Worm (Caenorhabditis elegans) whole organism, young adult: ENCODE results near the gene acdh-11.
A peak's percentile ranks its signal among the peaks of the same experiment; 100 is the strongest.

Experiments used
- C06A6.2 ChIP-seq: fragments of 200-800 bp; sonication (Bioruptor generic); conservative IDR thresholded peaks from 2 replicates; pipeline ENCODE4 v1.3.6; 2022; ENCODE audit warnings: missing genetic modification characterization, missing compliant biosample characterization
- D2030.7 ChIP-seq: fragments of 200-800 bp; sonication (Bioruptor generic); IDR thresholded peaks from 2 replicates; pipeline ENCODE4 v1.3.6; 2022; ENCODE audit warnings: missing genetic modification reagents, missing genetic modification characterization, missing compliant biosample characterization
- F49E8.2 ChIP-seq: sonication (generic microtip); optimal IDR thresholded peaks from 3 replicates; lab custom pipeline; 2017; ENCODE audit warnings: missing genetic modification characterization, mild to moderate bottlenecking, missing compliant biosample characterization, antibody characterized with exemption, moderate library complexity; ENCODE audit not compliant: insufficient read depth
- aptf-2 ChIP-seq: fragments of 200-800 bp; sonication (Bioruptor generic); conservative IDR thresholded peaks from 2 replicates; pipeline ENCODE4 v1.3.6; 2022; ENCODE audit warnings: missing genetic modification reagents, missing genetic modification characterization, missing compliant biosample characterization
- ccch-3 ChIP-seq: fragments of 200-800 bp; sonication (Bioruptor generic); optimal IDR thresholded peaks from 2 replicates; lab custom pipeline; 2018; ENCODE audit warnings: mild to moderate bottlenecking, missing genetic modification characterization, missing compliant biosample characterization
- cebp-1 ChIP-seq, 2 experiments: fragments of 200-800 bp in 1 of 2; sonication (Bioruptor generic) in 1 of 2; sonication (generic microtip) in 1 of 2; IDR thresholded peaks in 1 of 2; optimal IDR thresholded peaks in 1 of 2; 2 replicates each; pipeline versions ENCODE4 v1.3.6 to Lab custom; 2017 to 2022; ENCODE audit warnings: missing compliant biosample characterization in 2 of 2, missing genetic modification characterization in 2 of 2, mild to moderate bottlenecking in 1 of 2, missing genetic modification reagents in 1 of 2, moderate library complexity in 1 of 2
- ceh-27 ChIP-seq: fragments of 200-800 bp; sonication (Bioruptor generic); optimal IDR thresholded peaks from 2 replicates; lab custom pipeline; 2018; ENCODE audit warnings: mild to moderate bottlenecking, missing genetic modification characterization, moderate library complexity, missing compliant biosample characterization
- dpff-1 ChIP-seq: sonication (generic microtip); optimal IDR thresholded peaks from 2 replicates; lab custom pipeline; 2017; ENCODE audit warnings: mild to moderate bottlenecking, missing genetic modification characterization, missing compliant biosample characterization
- efl-1 ChIP-seq: fragments of 150-350 bp; optimal IDR thresholded peaks from 2 replicates; lab custom pipeline; 2014; ENCODE audit warnings: missing biosample characterization, missing genetic modification reagents, missing genetic modification characterization
- egl-44 ChIP-seq: fragments of 200-800 bp; sonication (Bioruptor generic); IDR thresholded peaks from 2 replicates; pipeline ENCODE4 v1.3.6; 2022; ENCODE audit warnings: missing genetic modification reagents, missing genetic modification characterization, missing compliant biosample characterization
- ets-4 ChIP-seq: fragments of 200-800 bp; sonication (Bioruptor generic); optimal IDR thresholded peaks from 2 replicates; lab custom pipeline; 2018; ENCODE audit warnings: mild to moderate bottlenecking, missing genetic modification characterization, missing compliant biosample characterization
- gei-17 ChIP-seq: fragments of 200-800 bp; sonication (Bioruptor generic); optimal IDR thresholded peaks from 2 replicates; lab custom pipeline; 2018; ENCODE audit warnings: mild to moderate bottlenecking, missing genetic modification characterization, missing compliant biosample characterization
- hmg-1.2 ChIP-seq: fragments of 200-800 bp; sonication (Bioruptor generic); IDR thresholded peaks from 2 replicates; pipeline ENCODE4 v1.3.6; 2022; ENCODE audit warnings: missing genetic modification reagents, missing genetic modification characterization, missing compliant biosample characterization
- let-526 ChIP-seq: fragments of 200-800 bp; sonication (Bioruptor generic); IDR thresholded peaks from 2 replicates; pipeline ENCODE4 v1.3.6; 2022; ENCODE audit warnings: missing genetic modification reagents, missing genetic modification characterization, missing compliant biosample characterization
- let-607 ChIP-seq, 2 experiments: fragments of 200-800 bp in 1 of 2; sonication (Bioruptor generic) in 1 of 2; sonication (generic microtip) in 1 of 2; optimal IDR thresholded peaks; 2 replicates each; lab custom pipeline; 2016 to 2018; ENCODE audit warnings: mild to moderate bottlenecking in 2 of 2, missing compliant biosample characterization in 2 of 2, missing genetic modification characterization in 2 of 2, moderate library complexity in 2 of 2, missing genotype in 1 of 2
- lin-26 ChIP-seq: fragments of 200-800 bp; sonication (Bioruptor generic); IDR thresholded peaks from 2 replicates; pipeline ENCODE4 v1.3.6; 2022; ENCODE audit warnings: missing genetic modification reagents, missing genetic modification characterization, missing compliant biosample characterization
- lin-40 ChIP-seq: sonication (generic microtip); optimal IDR thresholded peaks from 2 replicates; lab custom pipeline; 2016; ENCODE audit warnings: missing genetic modification characterization, mild to moderate bottlenecking, missing compliant biosample characterization, missing genotype, missing genetic modification reagents
- lin-54 ChIP-seq: fragments of 200-800 bp; sonication (Bioruptor generic); optimal IDR thresholded peaks from 2 replicates; lab custom pipeline; 2018; ENCODE audit warnings: mild to moderate bottlenecking, missing genetic modification characterization, missing compliant biosample characterization
- lsy-27 ChIP-seq: sonication (generic microtip); optimal IDR thresholded peaks from 2 replicates; lab custom pipeline; 2017; ENCODE audit warnings: missing genetic modification characterization, mild to moderate bottlenecking, missing compliant biosample characterization, antibody characterized with exemption, missing genotype, borderline replicate concordance; ENCODE audit not compliant: insufficient read depth
- madf-8 ChIP-seq: fragments of 200-800 bp; sonication (Bioruptor generic); conservative IDR thresholded peaks from 2 replicates; pipeline ENCODE4 v1.3.6; 2022; ENCODE audit warnings: missing genetic modification reagents, missing genetic modification characterization, missing compliant biosample characterization
- nfya-2 ChIP-seq: fragments of 200-800 bp; sonication (Bioruptor generic); IDR thresholded peaks from 2 replicates; pipeline ENCODE4 v1.3.6; 2022; ENCODE audit warnings: missing genetic modification reagents, missing genetic modification characterization, missing compliant biosample characterization
- nfyb-1 ChIP-seq: fragments of 200-800 bp; sonication (Bioruptor generic); IDR thresholded peaks from 2 replicates; pipeline ENCODE4 v1.3.6; 2022; ENCODE audit warnings: missing genetic modification reagents, missing genetic modification characterization, missing compliant biosample characterization
- nhr-27 ChIP-seq: fragments of 200-800 bp; sonication (Bioruptor generic); optimal IDR thresholded peaks from 2 replicates; lab custom pipeline; 2018; ENCODE audit warnings: mild to moderate bottlenecking, missing genetic modification characterization, moderate library complexity, missing compliant biosample characterization
- pbrm-1 ChIP-seq: fragments of 200-800 bp; sonication (Bioruptor generic); IDR thresholded peaks from 2 replicates; pipeline ENCODE4 v1.3.6; 2022; ENCODE audit warnings: missing genetic modification reagents, missing genetic modification characterization, missing compliant biosample characterization
- sea-2 ChIP-seq: fragments of 200-800 bp; sonication (Bioruptor generic); IDR thresholded peaks from 2 replicates; pipeline ENCODE4 v1.3.6; 2022; ENCODE audit warnings: missing genetic modification characterization, missing compliant biosample characterization
- snpc-1.1 ChIP-seq: sonication (generic microtip); optimal IDR thresholded peaks from 2 replicates; lab custom pipeline; 2017; ENCODE audit warnings: missing genetic modification characterization, mild to moderate bottlenecking, missing compliant biosample characterization, antibody characterized with exemption, moderate library complexity, missing genotype, missing genetic modification reagents; ENCODE audit not compliant: insufficient read depth
- snpc-3.4 ChIP-seq: sonication (generic microtip); optimal IDR thresholded peaks from 2 replicates; lab custom pipeline; 2017; ENCODE audit warnings: missing genetic modification characterization, mild to moderate bottlenecking, missing compliant biosample characterization, antibody characterized with exemption, moderate library complexity, missing genotype, missing genetic modification reagents
- snpc-4 ChIP-seq, 5 experiments: fragments of 150-350 bp in 1 of 5; sonication (generic microtip) in 4 of 5; optimal IDR thresholded peaks; 2 replicates each; lab custom pipeline; 2014 to 2018; ENCODE audit warnings: missing genetic modification characterization in 5 of 5, missing biosample characterization in 3 of 5, antibody characterized with exemption in 2 of 5, mild to moderate bottlenecking in 2 of 5, missing compliant biosample characterization in 2 of 5, missing genotype in 2 of 5, moderate library complexity in 2 of 5, missing genetic modification reagents in 1 of 5
- sptf-2 ChIP-seq: fragments of 200-800 bp; sonication (Bioruptor generic); optimal IDR thresholded peaks from 2 replicates; lab custom pipeline; 2018; ENCODE audit warnings: mild to moderate bottlenecking, missing genetic modification characterization, missing compliant biosample characterization
- tbp1 ChIP-seq: fragments of 200-800 bp; sonication (Bioruptor generic); optimal IDR thresholded peaks from 2 replicates; lab custom pipeline; 2018; ENCODE audit warnings: mild to moderate bottlenecking, missing genetic modification characterization, missing compliant biosample characterization
- unc-130 ChIP-seq: sonication (generic microtip); optimal IDR thresholded peaks from 2 replicates; lab custom pipeline; 2016; ENCODE audit warnings: missing genetic modification reagents, missing genetic modification characterization, missing compliant biosample characterization

acdh-11 gene

ce11 chrIII:10575320-10575719 lies 9.3 kb downstream of the acdh-11 start, which contains the start of gene Y45F3A.4:
Gene Y45F3A.4 (minus strand): TSS chrIII:10575420.
- TF ChIP-seq sea-2 (no peak), dpff-1 (no peak), tbp1 (no peak), nfyb-1 (GFP tag; lab: Robert Waterston, UW) (no peak), lin-26 (GFP tag; lab: Robert Waterston, UW) (no peak), egl-44 (GFP tag; lab: Robert Waterston, UW) (no peak), gei-17 (GFP tag; lab: Kevin White, UChicago) (no peak), let-607 (tag; optimal IDR thresholded peaks at IDR 0.05; lab: Kevin White, UChicago) (no peak), lsy-27 (tag; lab: Kevin White, UChicago) (no peak)

ce11 chrIII:10576316-10576715 lies 10.3 kb downstream of the acdh-11 start:
- TF ChIP-seq hmg-1.2 (GFP tag; lab: Robert Waterston, UW): 0 out of 2 replicates have a peak, but pooled peaks have one; percentile 28
- TF ChIP-seq snpc-1.1: peak; percentile 73
- TF ChIP-seq snpc-4 (GFP tag; optimal IDR thresholded peaks at IDR 0.05; lab: Kevin White, UChicago): peak; percentile 70
- TF ChIP-seq snpc-4 (tag; optimal IDR thresholded peaks at IDR 0.05; lab: Kevin White, UChicago): peak in 3 of 4 experiments; percentile 62 to 95 (median 93)

- TF ChIP-seq let-607 (tag; optimal IDR thresholded peaks at IDR 0.05; lab: Kevin White, UChicago) (no peak), madf-8 (GFP tag; lab: Robert Waterston, UW) (no peak), C06A6.2 (no peak), tbp1 (no peak), aptf-2 (GFP tag; lab: Robert Waterston, UW) (no peak), sptf-2 (GFP tag; lab: Kevin White, UChicago) (no peak)
Measured at ce11 chrIII:10577782-10578181, 11.7 kb downstream of the acdh-11 start.

ce11 chrIII:10578873-10579272 lies 12.8 kb downstream of the acdh-11 start:
- no peak for TF ChIP-seq nhr-27 (tag; lab: Kevin White, UChicago)
- TF ChIP-seq snpc-3.4 (tag; lab: Kevin White, UChicago): no peak
- TF ChIP-seq nfyb-1 (GFP tag; lab: Robert Waterston, UW): no peak
- TF ChIP-seq lin-54 (GFP tag; lab: Kevin White, UChicago): no peak
- no peak for TF ChIP-seq aptf-2 (GFP tag; lab: Robert Waterston, UW)
- TF ChIP-seq pbrm-1 (GFP tag; lab: Robert Waterston, UW): no peak
- no peak for TF ChIP-seq F49E8.2 (tag; lab: Kevin White, UChicago)
- no peak for TF ChIP-seq efl-1 (GFP tag; lab: Kevin White, UChicago)
- no peak for TF ChIP-seq tbp1
- TF ChIP-seq cebp-1 (GFP tag; IDR thresholded peaks at IDR 0.05; lab: Robert Waterston, UW): no peak
- no peak for TF ChIP-seq cebp-1 (tag; optimal IDR thresholded peaks at IDR 0.05; lab: Kevin White, UChicago)
- TF ChIP-seq nfya-2 (GFP tag; lab: Robert Waterston, UW): no peak
- no peak for TF ChIP-seq D2030.7
- TF ChIP-seq unc-130 (GFP tag; lab: Kevin White, UChicago): no peak
- no peak for TF ChIP-seq ccch-3 (GFP tag; lab: Kevin White, UChicago)
- no peak for TF ChIP-seq let-607 (tag; optimal IDR thresholded peaks at IDR 0.05; lab: Kevin White, UChicago)
- TF ChIP-seq ets-4: no peak
- no peak for TF ChIP-seq lin-40 (tag; lab: Kevin White, UChicago)

ce11 chrIII:10580206-10580605 lies 14.1 kb downstream of the acdh-11 start:
- TF ChIP-seq ceh-27 (GFP tag; lab: Kevin White, UChicago) (no peak), snpc-4 (GFP tag; optimal IDR thresholded peaks at IDR 0.05; lab: Kevin White, UChicago) (no peak), snpc-4 (tag; optimal IDR thresholded peaks at IDR 0.05; lab: Kevin White, UChicago) (peak in 2 of 4 experiments; percentile 36 to 69), let-526 (no peak)
